Fruit fly (Drosophila melanogaster) whole organism: Measurements from ENCODE around the gene simj.

ENCODE experiments used
- CG8478 ChIP-seq: fragments of >200 bp; optimal IDR thresholded peaks from 2 replicates; lab custom pipeline; 2018; ENCODE audit warnings: inconsistent platforms
- Dll ChIP-seq: fragments of >200 bp; optimal IDR thresholded peaks from 2 replicates; lab custom pipeline; 2017
- usp ChIP-seq: fragments of >200 bp; optimal IDR thresholded peaks from 2 replicates; lab custom pipeline; 2017; ENCODE audit warnings: missing biosample characterization, missing genetic modification characterization, mixed read lengths

dm6 chr3L:10734561-10734960, 70.0 kb downstream of the simj start:
- TF ChIP-seq CG8478 (lab: Kevin White, UChicago) (no peak), Dll (lab: Kevin White, UChicago) (no peak), usp (GFP tag; lab: Kevin White, UChicago) (no peak)
